Worm (Caenorhabditis elegans) whole organism, dauer: ENCODE data around the gene hot-1.

Experiments
- unc-62 ChIP-seq: sonication (generic microtip); optimal IDR thresholded peaks from 2 replicates; lab custom pipeline; 2017; ENCODE audit warnings: missing biosample characterization, missing genetic modification reagents, missing genetic modification characterization

The hot-1 gene

ce11 chrV:14620835-14621234, at the start of gene hot-1:
Gene hot-1 (plus strand): TSS chrV:14621135.
- TF ChIP-seq unc-62 (GFP tag; lab: Kevin White, UChicago), result no peak

ce11 chrV:14576745-14577373, 44.1 kb upstream of the hot-1 start:
- TF ChIP-seq unc-62 (GFP tag; lab: Kevin White, UChicago), result no peak

ce11 chrV:14579619-14580018, 41.3 kb upstream of the hot-1 start, which contains the start of gene gar-3:
Gene gar-3 (minus strand): TSS chrV:14579719.
- no peak for TF ChIP-seq unc-62 (GFP tag; lab: Kevin White, UChicago)

ce11 chrV:14585351-14585750, 35.6 kb upstream of the hot-1 start, which contains the start of gene Y40H4A.2:
Gene Y40H4A.2 (minus strand): TSS chrV:14585451.
- TF ChIP-seq unc-62 (GFP tag; lab: Kevin White, UChicago), result no peak

- TF ChIP-seq unc-62 (GFP tag; lab: Kevin White, UChicago), result no peak
Observed at ce11 chrV:14594103-14594502, 26.8 kb upstream of the hot-1 start.

- TF ChIP-seq unc-62 (GFP tag; lab: Kevin White, UChicago), result no peak
Observed at ce11 chrV:14594943-14595342, 26.0 kb upstream of the hot-1 start.

- TF ChIP-seq unc-62 (GFP tag; lab: Kevin White, UChicago), result no peak
Observed at ce11 chrV:14595984-14596383, 25.0 kb upstream of the hot-1 start.

ce11 chrV:14597005-14597680, 23.8 kb upstream of the hot-1 start, which contains the start of gene pes-9:
Gene pes-9 (minus strand): TSS chrV:14597034.
- no peak for TF ChIP-seq unc-62 (GFP tag; lab: Kevin White, UChicago)

- TF ChIP-seq unc-62 (GFP tag; lab: Kevin White, UChicago), result no peak
Observed at ce11 chrV:14597681-14598184, 23.2 kb upstream of the hot-1 start, which contains the start of gene R11H6.2. Gene R11H6.2 (plus strand): TSS chrV:14598006.

ce11 chrV:14599972-14600371, 21.0 kb upstream of the hot-1 start, which contains the start of gene glb-22:
Gene glb-22 (plus strand): TSS chrV:14600272.
- no peak for TF ChIP-seq unc-62 (GFP tag; lab: Kevin White, UChicago)

- no peak for TF ChIP-seq unc-62 (GFP tag; lab: Kevin White, UChicago)
Observed at ce11 chrV:14603755-14604154, 17.2 kb upstream of the hot-1 start.

- TF ChIP-seq unc-62 (GFP tag; lab: Kevin White, UChicago), result no peak
Observed at ce11 chrV:14609643-14610042, 11.3 kb upstream of the hot-1 start, which contains the start of gene R11H6.4. Gene R11H6.4 (plus strand): TSS chrV:14609943.

ce11 chrV:14610781-14611180, 10.2 kb upstream of the hot-1 start:
- no peak for TF ChIP-seq unc-62 (GFP tag; lab: Kevin White, UChicago)

ce11 chrV:14612168-14612567, 8.8 kb upstream of the hot-1 start, which contains the start of the genes R11H6.5 and ccnk-1:
Gene R11H6.5 (minus strand): TSS chrV:14612222.
Gene ccnk-1 (plus strand): TSS chrV:14612548.
- no peak for TF ChIP-seq unc-62 (GFP tag; lab: Kevin White, UChicago)

ce11 chrV:14614454-14614853, 6.5 kb upstream of the hot-1 start:
- TF ChIP-seq unc-62 (GFP tag; lab: Kevin White, UChicago), result no peak

- TF ChIP-seq unc-62 (GFP tag; lab: Kevin White, UChicago), result no peak
Observed at ce11 chrV:14615671-14616070, 5.3 kb upstream of the hot-1 start.
